Worm (Caenorhabditis elegans): ENCODE measurements around the gene old-1.

Gene old-1

DNA sequence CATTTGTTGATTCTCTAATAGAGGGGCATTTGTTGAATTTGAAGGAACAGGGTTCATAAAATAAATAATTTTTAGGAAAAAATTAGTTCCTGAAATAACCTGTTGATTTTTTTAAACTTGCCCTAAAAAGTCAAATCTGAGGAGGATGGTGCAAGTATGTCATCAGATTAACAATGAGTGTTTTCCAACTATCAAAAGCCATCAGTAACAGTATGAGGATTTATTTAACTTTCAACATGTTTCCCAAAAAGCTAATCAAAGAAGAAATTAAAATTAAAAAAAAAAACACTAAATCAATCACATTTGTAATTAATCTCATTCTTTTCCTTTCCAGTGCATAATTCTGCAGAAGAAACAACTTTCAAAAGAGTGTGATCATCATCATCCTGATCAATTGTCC lies 9.0 kb downstream of the old-1 start, which contains the start of gene chil-5:
Gene chil-5 (minus strand): TSS at position 101 of the 400 bp plus-strand sequence.
- TF ChIP-seq ama-1 (optimal IDR thresholded peaks at IDR 0.05) (no peak), aly-1 (tag; optimal IDR thresholded peaks at IDR 0.05) (no peak), ceh-36 (tag; optimal IDR thresholded peaks at IDR 0.05) (no peak), B0310.2 (tag; optimal IDR thresholded peaks at IDR 0.05) (no peak), tra-4 (tag; optimal IDR thresholded peaks at IDR 0.05) (no peak), tbx-11 (GFP tag; IDR thresholded peaks at IDR 0.05) (no peak), flt-1 (GFP tag; IDR thresholded peaks at IDR 0.05) (no peak), ets-7 (tag; optimal IDR thresholded peaks at IDR 0.05) (no peak), ceh-13 (GFP tag; optimal IDR thresholded peaks at IDR 0.05) (no peak), pes-1 (GFP tag; IDR thresholded peaks at IDR 0.05) (no peak), F13C5.2 (tag; optimal IDR thresholded peaks at IDR 0.05) (no peak), scrt-1 (GFP tag; IDR thresholded peaks at IDR 0.05) (no peak), hmg-4 (GFP tag; optimal IDR thresholded peaks at IDR 0.05) (no peak)

ce11 chrII:9857791-9858190 lies 10.8 kb downstream of the old-1 start, which contains the start of gene chil-6:
Gene chil-6 (minus strand): TSS chrII:9857891.
- TF ChIP-seq ceh-36 (tag; optimal IDR thresholded peaks at IDR 0.05) (no peak), flt-1 (GFP tag; IDR thresholded peaks at IDR 0.05) (no peak), ets-7 (tag; optimal IDR thresholded peaks at IDR 0.05) (no peak), F13C5.2 (tag; optimal IDR thresholded peaks at IDR 0.05) (no peak), B0310.2 (tag; optimal IDR thresholded peaks at IDR 0.05) (no peak), ama-1 (optimal IDR thresholded peaks at IDR 0.05) (no peak), hmbx-1 (tag; optimal IDR thresholded peaks at IDR 0.05) (no peak)

ce11 chrII:9855620-9856019 lies 12.9 kb downstream of the old-1 start, which contains the start of gene chil-4:
Gene chil-4 (minus strand): TSS chrII:9855720.
- TF ChIP-seq aly-1 (tag; optimal IDR thresholded peaks at IDR 0.05) (no peak), hnd-1 (tag; optimal IDR thresholded peaks at IDR 0.05) (no peak), sea-1 (GFP tag; conservative IDR thresholded peaks at IDR 0.05) (no peak), F13C5.2 (tag; optimal IDR thresholded peaks at IDR 0.05) (no peak)

DNA sequence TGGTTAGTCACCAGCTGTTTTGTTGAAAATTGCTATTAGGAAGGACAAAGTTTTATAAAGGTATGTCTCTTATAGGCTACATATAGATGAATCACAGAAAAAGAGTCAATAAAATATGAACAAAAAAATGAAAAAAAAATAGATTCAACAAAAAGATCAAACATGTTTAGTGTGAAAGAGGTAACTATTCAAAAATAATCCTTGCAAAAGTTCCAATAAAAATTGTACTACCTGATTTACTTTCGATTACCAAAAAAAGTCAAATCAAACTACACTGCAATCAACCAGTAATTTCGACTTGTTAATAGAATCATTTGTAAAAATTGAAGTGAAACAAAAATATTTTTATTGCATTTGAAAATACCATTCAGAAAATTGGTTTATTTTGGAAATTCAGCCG lies 17.6 kb downstream of the old-1 start, which contains the start of gene ZK938.10:
Gene ZK938.10 (minus strand): TSS at position 101 of the 400 bp plus-strand sequence.
- TF ChIP-seq ets-7 (tag; optimal IDR thresholded peaks at IDR 0.05) (no peak), ama-1 (optimal IDR thresholded peaks at IDR 0.05) (no peak), hmbx-1 (tag; optimal IDR thresholded peaks at IDR 0.05) (no peak), ceh-13 (GFP tag; optimal IDR thresholded peaks at IDR 0.05) (no peak), hnd-1 (tag; optimal IDR thresholded peaks at IDR 0.05) (no peak), aly-1 (tag; optimal IDR thresholded peaks at IDR 0.05) (no peak), ceh-36 (tag; optimal IDR thresholded peaks at IDR 0.05) (no peak), tbx-37 (GFP tag; conservative IDR thresholded peaks at IDR 0.05) (no peak), tbx-11 (GFP tag; IDR thresholded peaks at IDR 0.05) (no peak), pes-1 (GFP tag; IDR thresholded peaks at IDR 0.05) (no peak), F13C5.2 (tag; optimal IDR thresholded peaks at IDR 0.05) (no peak), B0310.2 (tag; optimal IDR thresholded peaks at IDR 0.05) (no peak), scrt-1 (GFP tag; IDR thresholded peaks at IDR 0.05) (no peak)

- TF ChIP-seq hnd-1 (tag; optimal IDR thresholded peaks at IDR 0.05) = no peak
- no peak for TF ChIP-seq tbx-11 (GFP tag; IDR thresholded peaks at IDR 0.05)
- no peak for TF ChIP-seq flt-1 (GFP tag; IDR thresholded peaks at IDR 0.05)
- TF ChIP-seq ceh-13 (GFP tag; optimal IDR thresholded peaks at IDR 0.05) = no peak
- TF ChIP-seq tbx-37 (GFP tag; conservative IDR thresholded peaks at IDR 0.05) = no peak
- no peak for TF ChIP-seq hmbx-1 (tag; optimal IDR thresholded peaks at IDR 0.05)
- TF ChIP-seq pes-1 (GFP tag; IDR thresholded peaks at IDR 0.05) = no peak
These were observed 19.1 kb downstream of the old-1 start, which contains the start of gene old-2 for ce11 chrII:9849497-9849896. Gene old-2 (minus strand): TSS chrII:9849597.

DNA sequence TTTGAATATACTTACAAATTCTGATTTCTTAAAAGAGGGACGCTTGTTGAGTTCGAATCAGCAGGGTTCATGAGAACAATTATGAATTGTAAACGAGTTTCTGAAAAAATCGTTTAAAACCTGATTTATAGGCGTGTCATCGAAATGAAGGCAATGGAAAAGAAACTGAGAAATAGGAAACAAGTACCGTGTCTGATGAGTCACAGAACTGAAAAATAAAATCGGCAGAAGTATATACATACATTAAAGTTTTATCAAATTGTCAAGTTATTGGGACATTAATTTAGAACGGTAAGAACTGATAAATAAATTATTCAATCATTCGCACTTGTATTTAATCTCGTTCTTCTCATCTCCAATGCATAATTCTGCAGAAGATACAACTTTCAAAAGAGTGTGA lies 23.3 kb downstream of the old-1 start, which contains the start of gene chil-9:
Gene chil-9 (minus strand): TSS at position 101 of the 400 bp plus-strand sequence.
- no peak for TF ChIP-seq tra-4 (tag; optimal IDR thresholded peaks at IDR 0.05)
- TF ChIP-seq aly-1 (tag; optimal IDR thresholded peaks at IDR 0.05) = no peak
- no peak for TF ChIP-seq pes-1 (GFP tag; IDR thresholded peaks at IDR 0.05)
- no peak for TF ChIP-seq B0310.2 (tag; optimal IDR thresholded peaks at IDR 0.05)
- no peak for TF ChIP-seq flt-1 (GFP tag; IDR thresholded peaks at IDR 0.05)
- no peak for TF ChIP-seq F13C5.2 (tag; optimal IDR thresholded peaks at IDR 0.05)
- no peak for TF ChIP-seq ets-7 (tag; optimal IDR thresholded peaks at IDR 0.05)
- TF ChIP-seq ceh-36 (tag; optimal IDR thresholded peaks at IDR 0.05) = no peak
- no peak for TF ChIP-seq ceh-13 (GFP tag; optimal IDR thresholded peaks at IDR 0.05)
- no peak for TF ChIP-seq hmbx-1 (tag; optimal IDR thresholded peaks at IDR 0.05)
- TF ChIP-seq scrt-1 (GFP tag; IDR thresholded peaks at IDR 0.05) = no peak
- TF ChIP-seq tbx-11 (GFP tag; IDR thresholded peaks at IDR 0.05) = no peak
- TF ChIP-seq hmg-4 (GFP tag; optimal IDR thresholded peaks at IDR 0.05) = no peak
- no peak for TF ChIP-seq sea-1 (GFP tag; conservative IDR thresholded peaks at IDR 0.05)
- TF ChIP-seq hnd-1 (tag; optimal IDR thresholded peaks at IDR 0.05) = no peak

- no peak for TF ChIP-seq hmg-4 (GFP tag; optimal IDR thresholded peaks at IDR 0.05)
- TF ChIP-seq ceh-13 (GFP tag; optimal IDR thresholded peaks at IDR 0.05) = no peak
- no peak for TF ChIP-seq tra-4 (tag; optimal IDR thresholded peaks at IDR 0.05)
- TF ChIP-seq aly-1 (tag; optimal IDR thresholded peaks at IDR 0.05) = no peak
- no peak for TF ChIP-seq tbx-37 (GFP tag; conservative IDR thresholded peaks at IDR 0.05)
- TF ChIP-seq F13C5.2 (tag; optimal IDR thresholded peaks at IDR 0.05) = no peak
- no peak for TF ChIP-seq scrt-1 (GFP tag; IDR thresholded peaks at IDR 0.05)
- no peak for TF ChIP-seq tbx-11 (GFP tag; IDR thresholded peaks at IDR 0.05)
- no peak for TF ChIP-seq pes-1 (GFP tag; IDR thresholded peaks at IDR 0.05)
- no peak for TF ChIP-seq B0310.2 (tag; optimal IDR thresholded peaks at IDR 0.05)
- TF ChIP-seq hmbx-1 (tag; optimal IDR thresholded peaks at IDR 0.05) = no peak
- no peak for TF ChIP-seq ceh-36 (tag; optimal IDR thresholded peaks at IDR 0.05)
- no peak for TF ChIP-seq hnd-1 (tag; optimal IDR thresholded peaks at IDR 0.05)
- TF ChIP-seq sea-1 (GFP tag; conservative IDR thresholded peaks at IDR 0.05) = no peak
- no peak for TF ChIP-seq ets-7 (tag; optimal IDR thresholded peaks at IDR 0.05)
- TF ChIP-seq flt-1 (GFP tag; IDR thresholded peaks at IDR 0.05) = no peak
- no peak for TF ChIP-seq ama-1 (optimal IDR thresholded peaks at IDR 0.05)
These were observed 26.5 kb downstream of the old-1 start, which contains the start of gene rnh-1.2 for ce11 chrII:9841985-9842505. Gene rnh-1.2 (minus strand): TSS chrII:9842035.
